Fruit fly (Drosophila melanogaster) whole organism, prepupa: ENCODE measurements around the gene Yp2.

Experiments
- Blimp-1 ChIP-seq: fragments of 200-800 bp; sonication (Bioruptor generic); optimal IDR thresholded peaks from 3 replicates; lab custom pipeline; 2017; ENCODE audit warnings: missing biosample characterization, missing genetic modification characterization, mild to moderate bottlenecking, moderate library complexity, missing genetic modification reagents
- CG10669 ChIP-seq: fragments of 200-800 bp; sonication (Bioruptor generic); optimal IDR thresholded peaks from 3 replicates; lab custom pipeline; 2018; ENCODE audit warnings: missing biosample characterization, mild to moderate bottlenecking, missing genetic modification characterization, moderate library complexity
- CG11294 ChIP-seq: fragments of 200-800 bp; sonication (Bioruptor generic); IDR thresholded peaks from 2 replicates; pipeline ENCODE4 v1.3.6; 2022; ENCODE audit warnings: missing biosample characterization, missing genetic modification characterization
- CG11902 ChIP-seq: fragments of 200-800 bp; sonication (Bioruptor generic); optimal IDR thresholded peaks from 3 replicates; lab custom pipeline; 2016; ENCODE audit warnings: missing biosample characterization, missing genetic modification characterization
- CG15336 ChIP-seq: fragments of 200-800 bp; sonication (Bioruptor generic); IDR thresholded peaks from 2 replicates; pipeline ENCODE4 v1.3.6; 2022; ENCODE audit warnings: missing biosample characterization, missing genetic modification characterization
- CG16779 ChIP-seq: fragments of 200-800 bp; sonication (Bioruptor generic); optimal IDR thresholded peaks from 3 replicates; lab custom pipeline; 2017; ENCODE audit warnings: missing biosample characterization, mild to moderate bottlenecking, missing genetic modification characterization
- CG32006 ChIP-seq: fragments of 200-800 bp; sonication (Bioruptor generic); optimal IDR thresholded peaks from 3 replicates; lab custom pipeline; 2017; ENCODE audit warnings: missing biosample characterization, mild to moderate bottlenecking, missing genetic modification characterization
- CG34406 ChIP-seq: fragments of 200-800 bp; sonication (Bioruptor generic); optimal IDR thresholded peaks from 3 replicates; lab custom pipeline; 2016; ENCODE audit warnings: missing biosample characterization, missing genetic modification characterization
- CG3919 ChIP-seq: fragments of 200-800 bp; sonication (Bioruptor generic); optimal IDR thresholded peaks from 3 replicates; lab custom pipeline; 2016; ENCODE audit warnings: missing biosample characterization, missing genetic modification characterization
- CG4318 ChIP-seq: fragments of 200-800 bp; sonication (Bioruptor generic); optimal IDR thresholded peaks from 3 replicates; lab custom pipeline; 2017; ENCODE audit warnings: missing biosample characterization, mild to moderate bottlenecking, missing genetic modification characterization
- CG6163 ChIP-seq: fragments of 200-800 bp; sonication (Bioruptor generic); IDR thresholded peaks from 3 replicates; pipeline ENCODE4 v1.3.6; 2022; ENCODE audit warnings: missing biosample characterization, missing genetic modification characterization
- CG6276 ChIP-seq: fragments of 200-800 bp; sonication (Bioruptor generic); optimal IDR thresholded peaks from 2 replicates; lab custom pipeline; 2017; ENCODE audit warnings: missing biosample characterization, mild to moderate bottlenecking, missing genetic modification characterization
- CG6792 ChIP-seq: fragments of 200-800 bp; sonication (Bioruptor generic); optimal IDR thresholded peaks from 3 replicates; lab custom pipeline; 2016; ENCODE audit warnings: missing biosample characterization, missing genetic modification characterization
- CG6808 ChIP-seq: fragments of 200-800 bp; sonication (Bioruptor generic); optimal IDR thresholded peaks from 3 replicates; lab custom pipeline; 2017; ENCODE audit warnings: missing biosample characterization, missing genetic modification characterization, mild to moderate bottlenecking, moderate library complexity, missing genetic modification reagents
- CG6854 ChIP-seq: fragments of 200-800 bp; sonication (Bioruptor generic); optimal IDR thresholded peaks from 2 replicates; lab custom pipeline; 2017; ENCODE audit warnings: missing biosample characterization, mild to moderate bottlenecking, missing genetic modification characterization
- CG7368 ChIP-seq: fragments of 200-800 bp; sonication (Bioruptor generic); optimal IDR thresholded peaks from 3 replicates; lab custom pipeline; 2016; ENCODE audit warnings: missing biosample characterization, missing genetic modification characterization
- CG8119 ChIP-seq: fragments of 200-800 bp; sonication (Bioruptor generic); IDR thresholded peaks from 3 replicates; pipeline ENCODE4 v1.3.6; 2022; ENCODE audit warnings: missing biosample characterization, missing genetic modification characterization
- CG8632 ChIP-seq: fragments of 200-800 bp; sonication (Bioruptor generic); optimal IDR thresholded peaks from 3 replicates; lab custom pipeline; 2016; ENCODE audit warnings: missing biosample characterization, missing genetic modification characterization
- CG9139 ChIP-seq: fragments of 200-800 bp; sonication (Bioruptor generic); optimal IDR thresholded peaks from 3 replicates; lab custom pipeline; 2017; ENCODE audit warnings: missing biosample characterization, mild to moderate bottlenecking, missing genetic modification characterization
- Eip75B ChIP-seq: fragments of 200-800 bp; sonication (Bioruptor generic); optimal IDR thresholded peaks from 3 replicates; lab custom pipeline; 2016; ENCODE audit warnings: missing biosample characterization, missing genetic modification characterization
- Eip78C ChIP-seq: fragments of 200-800 bp; sonication (Bioruptor generic); peaks from one replicate; lab custom pipeline; 2016; ENCODE audit warnings: missing biosample characterization, missing genetic modification characterization
- Eip93F ChIP-seq: fragments of 200-800 bp; sonication (Bioruptor generic); optimal IDR thresholded peaks from 2 replicates; lab custom pipeline; 2016; ENCODE audit warnings: missing biosample characterization, mild to moderate bottlenecking, missing genetic modification characterization
- Ets21C ChIP-seq: fragments of 200-800 bp; sonication (Bioruptor generic); optimal IDR thresholded peaks from 3 replicates; lab custom pipeline; 2016; ENCODE audit warnings: missing biosample characterization, missing genetic modification characterization
- Ets96B ChIP-seq: fragments of 200-800 bp; optimal IDR thresholded peaks from 2 replicates; lab custom pipeline; 2019; ENCODE audit warnings: missing biosample characterization, mild to moderate bottlenecking, missing genetic modification characterization, moderate library complexity
- Gug ChIP-seq: fragments of 200-800 bp; sonication (Bioruptor generic); IDR thresholded peaks from 2 replicates; pipeline ENCODE4 v1.3.6; 2022; ENCODE audit warnings: missing biosample characterization, missing genetic modification characterization
- Hr4 ChIP-seq: fragments of 200-800 bp; sonication (Bioruptor generic); optimal IDR thresholded peaks from 3 replicates; lab custom pipeline; 2016; ENCODE audit warnings: missing biosample characterization, missing genetic modification characterization
- Met ChIP-seq: fragments of 200-800 bp; sonication (Bioruptor generic); optimal IDR thresholded peaks from 3 replicates; lab custom pipeline; 2016; ENCODE audit warnings: missing biosample characterization, missing genetic modification characterization
- OdsH ChIP-seq: fragments of 200-800 bp; sonication (Bioruptor generic); optimal IDR thresholded peaks from 3 replicates; lab custom pipeline; 2016; ENCODE audit warnings: missing biosample characterization, missing genetic modification characterization
- Smox ChIP-seq: fragments of 200-800 bp; sonication (Bioruptor generic); optimal IDR thresholded peaks from 3 replicates; lab custom pipeline; 2016; ENCODE audit warnings: missing biosample characterization, missing genetic modification characterization
- Sox102F ChIP-seq: fragments of 200-800 bp; sonication (Bioruptor generic); optimal IDR thresholded peaks from 2 replicates; lab custom pipeline; 2016; ENCODE audit warnings: missing biosample characterization, mild to moderate bottlenecking, missing genetic modification characterization
- Sox15 ChIP-seq: fragments of 200-800 bp; sonication (Bioruptor generic); optimal IDR thresholded peaks from 3 replicates; lab custom pipeline; 2016; ENCODE audit warnings: missing biosample characterization, missing genetic modification characterization
- achi ChIP-seq: fragments of 200-800 bp; sonication (Bioruptor generic); optimal IDR thresholded peaks from 3 replicates; lab custom pipeline; 2016; ENCODE audit warnings: missing biosample characterization, missing genetic modification characterization
- cyc ChIP-seq: fragments of 200-800 bp; sonication (Bioruptor generic); optimal IDR thresholded peaks from 3 replicates; lab custom pipeline; 2016; ENCODE audit warnings: missing biosample characterization, missing genetic modification characterization
- dac ChIP-seq: fragments of 200-800 bp; sonication (Bioruptor generic); optimal IDR thresholded peaks from 2 replicates; lab custom pipeline; 2017; ENCODE audit warnings: missing biosample characterization, mild to moderate bottlenecking, missing genetic modification characterization
- eg ChIP-seq: fragments of 200-800 bp; sonication (Bioruptor generic); IDR thresholded peaks from 3 replicates; pipeline ENCODE4 v1.3.6; 2022; ENCODE audit warnings: missing biosample characterization, missing genetic modification characterization
- fkh ChIP-seq: fragments of 200-800 bp; sonication (Bioruptor generic); optimal IDR thresholded peaks from 3 replicates; lab custom pipeline; 2017; ENCODE audit warnings: missing biosample characterization, mild to moderate bottlenecking, missing genetic modification characterization, moderate library complexity
- lz ChIP-seq: fragments of 200-800 bp; sonication (Bioruptor generic); optimal IDR thresholded peaks from 3 replicates; lab custom pipeline; 2016; ENCODE audit warnings: missing biosample characterization, missing genetic modification characterization
- net ChIP-seq: fragments of 200-800 bp; sonication (Bioruptor generic); optimal IDR thresholded peaks from 3 replicates; lab custom pipeline; 2016; ENCODE audit warnings: missing biosample characterization, missing genetic modification characterization
- pdm3 ChIP-seq: fragments of 200-800 bp; sonication (Bioruptor generic); optimal IDR thresholded peaks from 3 replicates; lab custom pipeline; 2016; ENCODE audit warnings: missing biosample characterization, missing genetic modification characterization
- salr ChIP-seq, 2 experiments: fragments of 200-800 bp; sonication (Bioruptor generic); optimal IDR thresholded peaks; 3 replicates each; lab custom pipeline; 2016 to 2018; ENCODE audit warnings: missing biosample characterization in 2 of 2, missing genetic modification characterization in 2 of 2, mild to moderate bottlenecking in 1 of 2
- spab ChIP-seq: fragments of 200-800 bp; sonication (Bioruptor generic); optimal IDR thresholded peaks from 2 replicates; lab custom pipeline; 2017; ENCODE audit warnings: missing biosample characterization, mild to moderate bottlenecking, missing genetic modification characterization, missing genetic modification reagents
- ss ChIP-seq, 2 experiments: fragments of 200-800 bp; sonication (Bioruptor generic); optimal IDR thresholded peaks; 2 replicates in 1 of 2; 3 replicates in 1 of 2; lab custom pipeline; 2017 to 2018; ENCODE audit warnings: mild to moderate bottlenecking in 2 of 2, missing biosample characterization in 2 of 2, missing genetic modification characterization in 2 of 2, moderate library complexity in 1 of 2
- svp ChIP-seq: fragments of 200-800 bp; sonication (Bioruptor generic); peaks from one replicate; lab custom pipeline; 2016; ENCODE audit warnings: missing biosample characterization, missing genetic modification characterization
- topi ChIP-seq: fragments of 200-800 bp; sonication (Bioruptor generic); optimal IDR thresholded peaks from 3 replicates; lab custom pipeline; 2016; ENCODE audit warnings: missing biosample characterization, missing genetic modification characterization
- vri ChIP-seq: fragments of 200-800 bp; sonication (Bioruptor generic); optimal IDR thresholded peaks from 3 replicates; lab custom pipeline; 2016; ENCODE audit warnings: missing biosample characterization, mild to moderate bottlenecking, missing genetic modification characterization

The Yp2 gene

dm6 chrX:10039528-10039927, 12.9 kb downstream of the Yp2 start:
- TF ChIP-seq CG4318 (GFP tag; lab: Kevin White, UChicago) = no peak
- TF ChIP-seq vri (GFP tag; lab: Kevin White, UChicago) = peak; percentile 38
- peak; percentile 94 for TF ChIP-seq svp (GFP tag; lab: Kevin White, UChicago)

- TF ChIP-seq CG8119 (GFP tag; lab: Robert Waterston, UW) = 0 out of 3 replicates have a peak, but pooled peaks have one; percentile 2
- TF ChIP-seq topi (GFP tag; lab: Kevin White, UChicago) = no peak
- TF ChIP-seq CG10669 = no peak
Measured at dm6 chrX:10029730-10030129, 22.7 kb downstream of the Yp2 start.

- TF ChIP-seq Ets96B (tag; lab: Kevin White, UChicago) = no peak
- TF ChIP-seq CG15336 = 0 out of 2 replicates have a peak, but pooled peaks have one; percentile 25
- peak; percentile 48 for TF ChIP-seq net (GFP tag; lab: Kevin White, UChicago)
- no peak for TF ChIP-seq CG4318 (GFP tag; lab: Kevin White, UChicago)
- peak; percentile 34 for TF ChIP-seq Met
- peak; percentile 12 for TF ChIP-seq CG10669
- TF ChIP-seq CG11902 = no peak
- peak; percentile 48 to 81 for TF ChIP-seq ss (GFP tag; optimal IDR thresholded peaks at IDR 0.05; lab: Kevin White, UChicago)
- no peak for TF ChIP-seq vri (GFP tag; lab: Kevin White, UChicago)
- peak; percentile 32 for TF ChIP-seq CG7368
- TF ChIP-seq svp (GFP tag; lab: Kevin White, UChicago) = no peak
- no peak for TF ChIP-seq Ets21C (GFP tag; lab: Kevin White, UChicago)
- TF ChIP-seq eg (GFP tag; lab: Robert Waterston, UW) = peak; percentile 61
- TF ChIP-seq Hr4 (GFP tag; lab: Kevin White, UChicago) = no peak
- peak; percentile 55; the same call in 2 of the 3 replicates for TF ChIP-seq CG6163 (GFP tag; lab: Robert Waterston, UW)
- TF ChIP-seq lz (GFP tag; lab: Kevin White, UChicago) = no peak
- peak; percentile 45 for TF ChIP-seq Blimp-1
- no peak for TF ChIP-seq CG32006
- TF ChIP-seq CG6276 (GFP tag; lab: Kevin White, UChicago) = no peak
- no peak for TF ChIP-seq Gug (GFP tag; lab: Robert Waterston, UW)
- peak; percentile 38 for TF ChIP-seq CG34406
- TF ChIP-seq Eip75B (GFP tag; lab: Kevin White, UChicago) = peak; percentile 0
- peak; percentile 3 for TF ChIP-seq achi
- TF ChIP-seq Sox102F (GFP tag; lab: Kevin White, UChicago) = peak; percentile 53
- no peak for TF ChIP-seq fkh (GFP tag; lab: Kevin White, UChicago)
- TF ChIP-seq salr (GFP tag; optimal IDR thresholded peaks at IDR 0.05; lab: Kevin White, UChicago) = no peak
- peak; percentile 46; the same call in 1 of the 3 replicates for TF ChIP-seq CG8119 (GFP tag; lab: Robert Waterston, UW)
- TF ChIP-seq Eip78C = peak; percentile 80
- peak; percentile 17 for TF ChIP-seq CG3919 (GFP tag; lab: Kevin White, UChicago)
- peak; percentile 24 for TF ChIP-seq CG16779 (tag; lab: Kevin White, UChicago)
- peak; percentile 35 for TF ChIP-seq CG8632
- TF ChIP-seq OdsH = no peak
- TF ChIP-seq Sox15 (GFP tag; lab: Kevin White, UChicago) = no peak
- peak; percentile 45 for TF ChIP-seq CG9139 (GFP tag; lab: Kevin White, UChicago)
- TF ChIP-seq Eip93F (GFP tag; lab: Kevin White, UChicago) = no peak
- no peak for TF ChIP-seq CG6792 (GFP tag; lab: Kevin White, UChicago)
- no peak for TF ChIP-seq dac (GFP tag; lab: Kevin White, UChicago)
- no peak for TF ChIP-seq spab (GFP tag; lab: Kevin White, UChicago)
- no peak for TF ChIP-seq CG11294 (GFP tag; lab: Robert Waterston, UW)
- no peak for TF ChIP-seq pdm3 (GFP tag; lab: Kevin White, UChicago)
- TF ChIP-seq CG6854 = peak; percentile 55
- peak; percentile 38 for TF ChIP-seq CG6808 (GFP tag; lab: Kevin White, UChicago)
- no peak for TF ChIP-seq cyc (GFP tag; lab: Kevin White, UChicago)
- no peak for TF ChIP-seq Smox (GFP tag; lab: Kevin White, UChicago)
Measured at dm6 chrX:10021809-10022208, 30.6 kb downstream of the Yp2 start.
